Fruit fly (Drosophila melanogaster) Kc167 (cell line): ENCODE data around the gene Pop4.

Experiments used
- Myc ChIP-seq: fragments of >200 bp; optimal IDR thresholded peaks from 2 replicates; lab custom pipeline; 2017; ENCODE audit warnings: missing external identifiers
- Sin3A ChIP-seq: fragments of >200 bp; optimal IDR thresholded peaks from 2 replicates; lab custom pipeline; 2018; ENCODE audit warnings: missing external identifiers
- h ChIP-seq: fragments of >200 bp; optimal IDR thresholded peaks from 3 replicates; lab custom pipeline; 2018; ENCODE audit warnings: missing external identifiers
- insv ChIP-seq: fragments of >200 bp; optimal IDR thresholded peaks from 3 replicates; lab custom pipeline; 2018; ENCODE audit warnings: missing external identifiers
- psq ChIP-seq: fragments of >200 bp; optimal IDR thresholded peaks from 2 replicates; lab custom pipeline; 2017; ENCODE audit warnings: missing external identifiers
- ttk ChIP-seq: sonication (Bioruptor generic); optimal IDR thresholded peaks from 2 replicates; lab custom pipeline; 2017; ENCODE audit warnings: missing external identifiers

Gene Pop4

dm6 chr3L:7978550-7978776 lies at the start of gene Pop4:
Gene Pop4, minus strand, starts transcription at chr3L:7978650.
- TF ChIP-seq psq (lab: Kevin White, UChicago): no peak
- TF ChIP-seq h (lab: Kevin White, UChicago): no peak
- TF ChIP-seq ttk (lab: Kevin White, UChicago): no peak
- TF ChIP-seq Sin3A (lab: Kevin White, UChicago): no peak
- TF ChIP-seq insv (lab: Kevin White, UChicago): no peak
- no peak for TF ChIP-seq Myc

- TF ChIP-seq Myc (no peak), insv (lab: Kevin White, UChicago) (no peak), ttk (lab: Kevin White, UChicago) (no peak), psq (lab: Kevin White, UChicago) (no peak), h (lab: Kevin White, UChicago) (no peak), Sin3A (lab: Kevin White, UChicago) (no peak)
Measured at dm6 chr3L:8027666-8028314, 49.3 kb upstream of the Pop4 start.

dm6 chr3L:8027212-8027611 lies 48.8 kb upstream of the Pop4 start:
- TF ChIP-seq ttk (lab: Kevin White, UChicago) (no peak), insv (lab: Kevin White, UChicago) (no peak), h (lab: Kevin White, UChicago) (no peak), Sin3A (lab: Kevin White, UChicago) (no peak), Myc (no peak), psq (lab: Kevin White, UChicago) (no peak)

- TF ChIP-seq Sin3A (lab: Kevin White, UChicago) (no peak), insv (lab: Kevin White, UChicago) (no peak), ttk (lab: Kevin White, UChicago) (no peak), h (lab: Kevin White, UChicago) (no peak), Myc (no peak), psq (lab: Kevin White, UChicago) (no peak)
Measured at dm6 chr3L:8024278-8025140, 46.1 kb upstream of the Pop4 start.

dm6 chr3L:8018665-8019070 lies 40.2 kb upstream of the Pop4 start:
- TF ChIP-seq h (lab: Kevin White, UChicago): no peak
- TF ChIP-seq Myc: no peak
- no peak for TF ChIP-seq ttk (lab: Kevin White, UChicago)
- TF ChIP-seq insv (lab: Kevin White, UChicago): no peak

- TF ChIP-seq insv (lab: Kevin White, UChicago) (no peak), psq (lab: Kevin White, UChicago) (no peak), Myc (no peak), Sin3A (lab: Kevin White, UChicago) (no peak), ttk (lab: Kevin White, UChicago) (no peak), h (lab: Kevin White, UChicago) (no peak)
Measured at dm6 chr3L:8013865-8014216, 35.4 kb upstream of the Pop4 start.

dm6 chr3L:8013001-8013864 lies 34.8 kb upstream of the Pop4 start:
- TF ChIP-seq psq (lab: Kevin White, UChicago) (no peak), insv (lab: Kevin White, UChicago) (no peak), ttk (lab: Kevin White, UChicago) (no peak), Myc (no peak), Sin3A (lab: Kevin White, UChicago) (no peak), h (lab: Kevin White, UChicago) (no peak)

dm6 chr3L:8005770-8006169 lies 27.3 kb upstream of the Pop4 start:
- TF ChIP-seq Myc (no peak), insv (lab: Kevin White, UChicago) (no peak), Sin3A (lab: Kevin White, UChicago) (no peak)

- no peak for TF ChIP-seq ttk (lab: Kevin White, UChicago)
Measured at dm6 chr3L:8001057-8001597, 22.7 kb upstream of the Pop4 start.

- no peak for TF ChIP-seq Sin3A (lab: Kevin White, UChicago)
- TF ChIP-seq ttk (lab: Kevin White, UChicago): no peak
- no peak for TF ChIP-seq psq (lab: Kevin White, UChicago)
- no peak for TF ChIP-seq h (lab: Kevin White, UChicago)
- no peak for TF ChIP-seq insv (lab: Kevin White, UChicago)
- TF ChIP-seq Myc: no peak
Measured at dm6 chr3L:7999933-8000332, 21.5 kb upstream of the Pop4 start.

- TF ChIP-seq Myc (no peak), ttk (lab: Kevin White, UChicago) (no peak), Sin3A (lab: Kevin White, UChicago) (no peak), psq (lab: Kevin White, UChicago) (no peak), h (lab: Kevin White, UChicago) (no peak), insv (lab: Kevin White, UChicago) (no peak)
Measured at dm6 chr3L:7996364-7996763, 17.9 kb upstream of the Pop4 start.
